Fruit fly (Drosophila melanogaster) Kc167 (cell line): ENCODE data around the gene CG11050.

ENCODE experiments used
- insv ChIP-seq: fragments of >200 bp; optimal IDR thresholded peaks from 3 replicates; lab custom pipeline; 2018; ENCODE audit warnings: missing external identifiers
- psq ChIP-seq: fragments of >200 bp; optimal IDR thresholded peaks from 2 replicates; lab custom pipeline; 2017; ENCODE audit warnings: missing external identifiers

- TF ChIP-seq insv (no peak), psq (lab: Kevin White, UChicago) (no peak)
Observed at dm6 chr2L:6611374-6612005, 679 bp downstream of the CG11050 start.
